Fruit fly (Drosophila melanogaster) whole organism, embryonic: Measurements from ENCODE around the gene CG14034.

ENCODE experiments used
- Antp ChIP-seq: fragments of 200-800 bp; sonication (Bioruptor generic); optimal IDR thresholded peaks from 3 replicates; lab custom pipeline; 2016; ENCODE audit warnings: missing biosample characterization, missing genetic modification characterization
- CG10267 ChIP-seq: fragments of 200-800 bp; sonication (Bioruptor generic); optimal IDR thresholded peaks from 2 replicates; lab custom pipeline; 2018; ENCODE audit warnings: missing biosample characterization, mild to moderate bottlenecking, missing genetic modification characterization, moderate library complexity
- CG11695 ChIP-seq: fragments of 200-800 bp; sonication (Bioruptor generic); IDR thresholded peaks from 3 replicates; pipeline ENCODE4 v1.3.6; 2022; ENCODE audit warnings: missing biosample characterization, missing genetic modification characterization
- CG12104 ChIP-seq: fragments of 200-800 bp; sonication (Bioruptor generic); optimal IDR thresholded peaks from 3 replicates; lab custom pipeline; 2016; ENCODE audit warnings: missing biosample characterization, missing genetic modification characterization
- CG12219 ChIP-seq: fragments of 200-800 bp; sonication (Bioruptor generic); optimal IDR thresholded peaks from 3 replicates; lab custom pipeline; 2018; ENCODE audit warnings: missing biosample characterization, mild to moderate bottlenecking, missing genetic modification characterization
- CG1233 ChIP-seq: fragments of 200-800 bp; sonication (Bioruptor generic); optimal IDR thresholded peaks from 4 replicates; lab custom pipeline; 2018; ENCODE audit warnings: missing biosample characterization, mild to moderate bottlenecking, missing genetic modification characterization
- CG13296 ChIP-seq: fragments of 200-800 bp; sonication (Bioruptor generic); optimal IDR thresholded peaks from 3 replicates; lab custom pipeline; 2018; ENCODE audit warnings: missing biosample characterization, mild to moderate bottlenecking, missing genetic modification characterization
- CG14965 ChIP-seq: fragments of 200-800 bp; sonication (Bioruptor generic); optimal IDR thresholded peaks from 2 replicates; lab custom pipeline; 2016; ENCODE audit warnings: missing biosample characterization, missing genetic modification characterization, borderline replicate concordance
- CG15269 ChIP-seq: fragments of 200-800 bp; sonication (Bioruptor generic); optimal IDR thresholded peaks from 2 replicates; lab custom pipeline; 2018; ENCODE audit warnings: missing biosample characterization, mild to moderate bottlenecking, missing genetic modification characterization, moderate library complexity
- CG1603 ChIP-seq: fragments of 200-800 bp; sonication (Bioruptor generic); optimal IDR thresholded peaks from 2 replicates; lab custom pipeline; 2019; ENCODE audit warnings: missing biosample characterization, mild to moderate bottlenecking, missing genetic modification characterization, moderate library complexity
- CG17359 ChIP-seq: fragments of 200-800 bp; sonication (Bioruptor generic); optimal IDR thresholded peaks from 3 replicates; lab custom pipeline; 2018; ENCODE audit warnings: missing biosample characterization, mild to moderate bottlenecking, missing genetic modification characterization, moderate library complexity
- CG2199 ChIP-seq: fragments of 200-800 bp; sonication (Bioruptor generic); IDR thresholded peaks from 3 replicates; pipeline ENCODE4 v1.3.6; 2022; ENCODE audit warnings: missing biosample characterization, missing genetic modification characterization
- CG2712 ChIP-seq: fragments of 200-800 bp; optimal IDR thresholded peaks from 3 replicates; lab custom pipeline; 2019; ENCODE audit warnings: missing biosample characterization, mild to moderate bottlenecking, missing genetic modification characterization, moderate library complexity
- CG2889 ChIP-seq: fragments of 200-800 bp; sonication (Bioruptor generic); IDR thresholded peaks from 3 replicates; pipeline ENCODE4 v1.3.6; 2022; ENCODE audit warnings: missing biosample characterization, missing genetic modification characterization
- CG4404 ChIP-seq: fragments of 200-800 bp; sonication (Bioruptor generic); IDR thresholded peaks from 2 replicates; pipeline ENCODE4 v1.3.6; 2022; ENCODE audit warnings: missing biosample characterization, missing genetic modification characterization
- CG6175 ChIP-seq: fragments of 200-800 bp; sonication (Bioruptor generic); IDR thresholded peaks from 3 replicates; pipeline ENCODE4 v1.3.6; 2022; ENCODE audit warnings: missing biosample characterization, missing genetic modification characterization
- CG8290 ChIP-seq, 3 experiments: fragments of 200-800 bp; sonication (Bioruptor generic); optimal IDR thresholded peaks; 2 replicates each; lab custom pipeline; 2016 to 2019; ENCODE audit warnings: missing biosample characterization in 3 of 3, missing genetic modification characterization in 3 of 3, mild to moderate bottlenecking in 2 of 3, moderate library complexity in 1 of 3
- CG9609 ChIP-seq: fragments of 200-800 bp; sonication (Bioruptor generic); optimal IDR thresholded peaks from 3 replicates; lab custom pipeline; 2016; ENCODE audit warnings: missing biosample characterization, missing genetic modification characterization
- CG9727 ChIP-seq: fragments of 200-800 bp; sonication (Bioruptor generic); optimal IDR thresholded peaks from 3 replicates; lab custom pipeline; 2017; ENCODE audit warnings: missing biosample characterization, mild to moderate bottlenecking, missing genetic modification characterization
- CkIIα-i1 ChIP-seq: fragments of 200-800 bp; sonication (Bioruptor generic); IDR thresholded peaks from 2 replicates; pipeline ENCODE4 v1.3.6; 2022; ENCODE audit warnings: missing biosample characterization, missing genetic modification characterization
- CoRest ChIP-seq: fragments of 200-800 bp; sonication (Bioruptor generic); optimal IDR thresholded peaks from 3 replicates; lab custom pipeline; 2018; ENCODE audit warnings: missing biosample characterization, mild to moderate bottlenecking, missing genetic modification characterization, moderate library complexity
- Drgx ChIP-seq: fragments of 200-800 bp; sonication (Bioruptor generic); IDR thresholded peaks from 2 replicates; pipeline ENCODE4 v1.3.6; 2022; ENCODE audit warnings: missing biosample characterization, missing genetic modification characterization
- Hmx ChIP-seq: fragments of 200-800 bp; sonication (Bioruptor generic); optimal IDR thresholded peaks from 2 replicates; lab custom pipeline; 2016; ENCODE audit warnings: missing biosample characterization, missing genetic modification characterization
- Mes4 ChIP-seq: fragments of 200-800 bp; sonication (Bioruptor generic); optimal IDR thresholded peaks from 2 replicates; lab custom pipeline; 2016; ENCODE audit warnings: missing biosample characterization, missing genetic modification characterization
- NfI ChIP-seq: fragments of 200-800 bp; sonication (Bioruptor generic); optimal IDR thresholded peaks from 3 replicates; lab custom pipeline; 2018; ENCODE audit warnings: missing biosample characterization, mild to moderate bottlenecking, missing genetic modification characterization, moderate library complexity
- Sox102F ChIP-seq: fragments of 200-800 bp; sonication (Bioruptor generic); optimal IDR thresholded peaks from 2 replicates; lab custom pipeline; 2018; ENCODE audit warnings: missing biosample characterization, mild to moderate bottlenecking, missing genetic modification characterization, moderate library complexity
- Xrp1 ChIP-seq: fragments of 200-800 bp; sonication (Bioruptor generic); IDR thresholded peaks from 2 replicates; pipeline ENCODE4 v1.3.6; 2022; ENCODE audit warnings: missing biosample characterization, missing genetic modification characterization
- abd-A ChIP-seq: fragments of 200-800 bp; sonication (Bioruptor generic); optimal IDR thresholded peaks from 3 replicates; lab custom pipeline; 2019; ENCODE audit warnings: missing biosample characterization, mild to moderate bottlenecking, missing genetic modification characterization, moderate library complexity
- amos ChIP-seq: fragments of 200-800 bp; sonication (Bioruptor generic); IDR thresholded peaks from 2 replicates; pipeline ENCODE4 v1.3.6; 2022; ENCODE audit warnings: missing biosample characterization, missing genetic modification characterization; ENCODE audit not compliant: partially characterized antibody
- ara ChIP-seq: fragments of 200-800 bp; sonication (Bioruptor generic); IDR thresholded peaks from 2 replicates; pipeline ENCODE4 v1.3.6; 2022; ENCODE audit warnings: missing biosample characterization, missing genetic modification characterization
- az2 ChIP-seq: fragments of 200-800 bp; sonication (Bioruptor generic); optimal IDR thresholded peaks from 3 replicates; lab custom pipeline; 2016; ENCODE audit warnings: missing biosample characterization, missing genetic modification characterization
- cas ChIP-seq: fragments of 200-800 bp; sonication (Bioruptor generic); IDR thresholded peaks from 2 replicates; pipeline ENCODE4 v1.3.6; 2022; ENCODE audit warnings: missing biosample characterization, missing genetic modification characterization
- chinmo ChIP-seq: fragments of 200-800 bp; sonication (Bioruptor generic); IDR thresholded peaks from 4 replicates; pipeline ENCODE4 v1.3.6; 2022; ENCODE audit warnings: missing biosample characterization, missing genetic modification characterization; ENCODE audit not compliant: partially characterized antibody
- fd102C ChIP-seq: fragments of 200-800 bp; sonication (Bioruptor generic); optimal IDR thresholded peaks from 2 replicates; lab custom pipeline; 2018; ENCODE audit warnings: missing biosample characterization, mild to moderate bottlenecking, missing genetic modification characterization, moderate library complexity
- fru ChIP-seq: fragments of >200 bp; optimal IDR thresholded peaks from 2 replicates; lab custom pipeline; 2017
- grau ChIP-seq: fragments of 200-800 bp; optimal IDR thresholded peaks from 3 replicates; lab custom pipeline; 2019; ENCODE audit warnings: missing biosample characterization, mild to moderate bottlenecking, missing genetic modification characterization, moderate library complexity
- gsb-n ChIP-seq: fragments of 200-800 bp; sonication (Bioruptor generic); optimal IDR thresholded peaks from 3 replicates; lab custom pipeline; 2018; ENCODE audit warnings: missing biosample characterization, mild to moderate bottlenecking, missing genetic modification characterization
- hkb ChIP-seq, 2 experiments: fragments of 200-800 bp in 1 of 2; fragments of >200 bp in 1 of 2; sonication (Bioruptor generic) in 1 of 2; IDR thresholded peaks in 1 of 2; optimal IDR thresholded peaks in 1 of 2; 2 replicates each; pipeline versions ENCODE4 v1.3.6 to Lab custom; 2017 to 2022; ENCODE audit warnings: missing biosample characterization in 1 of 2, missing genetic modification characterization in 1 of 2
- lbe ChIP-seq: fragments of 200-800 bp; sonication (Bioruptor generic); optimal IDR thresholded peaks from 2 replicates; lab custom pipeline; 2016; ENCODE audit warnings: missing biosample characterization, mild to moderate bottlenecking, missing genetic modification characterization
- lmd ChIP-seq: fragments of 200-800 bp; sonication (Bioruptor generic); IDR thresholded peaks from 2 replicates; pipeline ENCODE4 v1.3.6; 2022; ENCODE audit warnings: missing biosample characterization, missing genetic modification characterization
- oc ChIP-seq: fragments of 200-800 bp; sonication (Bioruptor generic); optimal IDR thresholded peaks from 2 replicates; lab custom pipeline; 2018; ENCODE audit warnings: missing biosample characterization, mild to moderate bottlenecking, missing genetic modification characterization, moderate library complexity
- peb ChIP-seq: fragments of 200-800 bp; sonication (Bioruptor generic); IDR thresholded peaks from 2 replicates; pipeline ENCODE4 v1.3.6; 2022; ENCODE audit warnings: missing biosample characterization, missing genetic modification characterization
- pfk ChIP-seq: fragments of 200-800 bp; sonication (Bioruptor generic); optimal IDR thresholded peaks from 2 replicates; lab custom pipeline; 2018; ENCODE audit warnings: missing biosample characterization, mild to moderate bottlenecking, missing genetic modification characterization, moderate library complexity
- scrt ChIP-seq: fragments of 200-800 bp; sonication (Bioruptor generic); optimal IDR thresholded peaks from 2 replicates; lab custom pipeline; 2018; ENCODE audit warnings: missing biosample characterization, mild to moderate bottlenecking, missing genetic modification characterization, moderate library complexity
- shn ChIP-seq: fragments of 200-800 bp; sonication (Bioruptor generic); optimal IDR thresholded peaks from 3 replicates; lab custom pipeline; 2016; ENCODE audit warnings: missing biosample characterization, missing genetic modification characterization
- trem ChIP-seq: fragments of 200-800 bp; optimal IDR thresholded peaks from 3 replicates; lab custom pipeline; 2019; ENCODE audit warnings: missing biosample characterization, mild to moderate bottlenecking, missing genetic modification characterization, moderate library complexity
- yki ChIP-seq: fragments of >200 bp; optimal IDR thresholded peaks from 3 replicates; lab custom pipeline; 2018
- zfh1 ChIP-seq: fragments of 200-800 bp; sonication (Bioruptor generic); IDR thresholded peaks from 3 replicates; pipeline ENCODE4 v1.3.6; 2022; ENCODE audit warnings: missing biosample characterization, missing genetic modification characterization

CG14034 gene

dm6 chr2L:5261223-5261984, 45.1 kb upstream of the CG14034 start (continued):
- no peak for TF ChIP-seq CG8290 (GFP tag; optimal IDR thresholded peaks at IDR 0.05; lab: Kevin White, UChicago)
- TF ChIP-seq CG8290 (tag; optimal IDR thresholded peaks at IDR 0.05; lab: Kevin White, UChicago): peak in 1 of 2 experiments; percentile 67
- TF ChIP-seq CG9727: peak; percentile 44
- TF ChIP-seq Sox102F (GFP tag; lab: Kevin White, UChicago): peak; percentile 39
- peak; percentile 62 for TF ChIP-seq ara (GFP tag; lab: Robert Waterston, UW)
- peak; percentile 56 for TF ChIP-seq CG1603
- TF ChIP-seq CG1233 (GFP tag; lab: Kevin White, UChicago): no peak
- TF ChIP-seq abd-A: no peak
- no peak for TF ChIP-seq CG11695 (GFP tag; lab: Robert Waterston, UW)
- peak; percentile 7 for TF ChIP-seq CG17359 (tag; lab: Kevin White, UChicago)
- no peak for TF ChIP-seq hkb (optimal IDR thresholded peaks at IDR 0.05; lab: Kevin White, UChicago)
- 0 out of 2 replicates have a peak, but pooled peaks have one; percentile 30 for TF ChIP-seq hkb (GFP tag; IDR thresholded peaks at IDR 0.05; lab: Robert Waterston, UW)
- TF ChIP-seq CG2889 (GFP tag; lab: Robert Waterston, UW): no peak
- TF ChIP-seq CG2712 (tag; lab: Kevin White, UChicago): peak; percentile 65
- no peak for TF ChIP-seq CG9609 (GFP tag; lab: Kevin White, UChicago)
- TF ChIP-seq CG13296 (GFP tag; lab: Kevin White, UChicago): no peak
- peak; percentile 41 for TF ChIP-seq gsb-n (tag; lab: Kevin White, UChicago)
- no peak for TF ChIP-seq amos (GFP tag; lab: Robert Waterston, UW)
- TF ChIP-seq CkIIα-i1 (GFP tag; lab: Robert Waterston, UW): no peak
- TF ChIP-seq az2 (GFP tag; lab: Kevin White, UChicago): peak; percentile 52
- peak; percentile 8 for TF ChIP-seq oc (tag; lab: Kevin White, UChicago)
- peak; percentile 19 for TF ChIP-seq trem (tag; lab: Kevin White, UChicago)
- TF ChIP-seq CG14965 (GFP tag; lab: Kevin White, UChicago): peak; percentile 39
- TF ChIP-seq NfI: peak; percentile 16
- TF ChIP-seq grau (tag; lab: Kevin White, UChicago): peak; percentile 42
- TF ChIP-seq scrt (GFP tag; lab: Kevin White, UChicago): peak; percentile 10
- peak; percentile 49 for TF ChIP-seq CG12219 (GFP tag; lab: Kevin White, UChicago)
- peak; percentile 7 for TF ChIP-seq CoRest (tag; lab: Kevin White, UChicago)
- TF ChIP-seq CG10267 (tag; lab: Kevin White, UChicago): peak; percentile 13
- peak; percentile 87 for TF ChIP-seq Drgx (GFP tag; lab: Robert Waterston, UW)
- no peak for TF ChIP-seq fd102C (GFP tag; lab: Kevin White, UChicago)
- TF ChIP-seq lbe (GFP tag; lab: Kevin White, UChicago): peak; percentile 81
- TF ChIP-seq Mes4 (GFP tag; lab: Kevin White, UChicago): peak; percentile 45
- TF ChIP-seq CG2199 (GFP tag; lab: Robert Waterston, UW): 0 out of 3 replicates have a peak, but pooled peaks have one; percentile 23
- TF ChIP-seq fru (lab: Kevin White, UChicago): no peak
- no peak for TF ChIP-seq CG12104 (GFP tag; lab: Kevin White, UChicago)
- TF ChIP-seq zfh1 (GFP tag; lab: Robert Waterston, UW): peak; percentile 67
- no peak for TF ChIP-seq yki
- 0 out of 3 replicates have a peak, but pooled peaks have one; percentile 6 for TF ChIP-seq CG6175
- TF ChIP-seq Antp (GFP tag; lab: Kevin White, UChicago): peak; percentile 16
- TF ChIP-seq pfk (GFP tag; lab: Kevin White, UChicago): no peak
- TF ChIP-seq lmd (GFP tag; lab: Robert Waterston, UW): peak; percentile 41; the same call in 1 of the 2 replicates
- TF ChIP-seq chinmo: 0 out of 4 replicates have a peak, but pooled peaks have one; percentile 23
- no peak for TF ChIP-seq peb (GFP tag; lab: Robert Waterston, UW)
- TF ChIP-seq Hmx (GFP tag; lab: Kevin White, UChicago): no peak
- peak; percentile 64; the same call in 1 of the 2 replicates for TF ChIP-seq Xrp1 (GFP tag; lab: Robert Waterston, UW)
- TF ChIP-seq shn (GFP tag; lab: Kevin White, UChicago): no peak
- peak; percentile 2 for TF ChIP-seq CG15269 (tag; lab: Kevin White, UChicago)
- no peak for TF ChIP-seq cas (GFP tag; lab: Robert Waterston, UW)
- TF ChIP-seq CG4404 (GFP tag; lab: Robert Waterston, UW): peak; percentile 43; the same call in 1 of the 2 replicates
